Worm (Caenorhabditis elegans): Measurements from ENCODE around the gene Y37D8A.16.
A peak's percentile ranks its signal among the peaks of the same experiment; 100 is the strongest.

Y37D8A.16 gene

ce11 chrIII:12904987-12905541 is 13.4 kb downstream of the Y37D8A.16 start, which contains the start of gene cox-5A (continued):
- peak; percentile 85 for TF ChIP-seq ama-1 (optimal IDR thresholded peaks at IDR 0.05)

- TF ChIP-seq crh-2 (tag; optimal IDR thresholded peaks at IDR 0.05) (no peak), mab-5 (tag; optimal IDR thresholded peaks at IDR 0.05) (peak; percentile 76)
Measured at ce11 chrIII:12904052-12904451, 14.4 kb downstream of the Y37D8A.16 start.

ce11 chrIII:12894207-12894606 is 24.3 kb downstream of the Y37D8A.16 start:
- TF ChIP-seq ceh-82 (tag; optimal IDR thresholded peaks at IDR 0.05): no peak

- TF ChIP-seq skn-1 (tag; optimal IDR thresholded peaks at IDR 0.05) (no peak), unc-55 (GFP tag; optimal IDR thresholded peaks at IDR 0.05) (no peak), sma-3 (GFP tag; optimal IDR thresholded peaks at IDR 0.05) (no peak), unc-39 (tag; optimal IDR thresholded peaks at IDR 0.05) (no peak), sma-9 (GFP tag; optimal IDR thresholded peaks at IDR 0.05) (no peak), sma-9 (tag; optimal IDR thresholded peaks at IDR 0.05) (no peak), lin-11 (tag; optimal IDR thresholded peaks at IDR 0.05) (no peak), nhr-23 (tag; optimal IDR thresholded peaks at IDR 0.05) (no peak), R02D3.7 (tag; optimal IDR thresholded peaks at IDR 0.05) (no peak), nhr-77 (tag; optimal IDR thresholded peaks at IDR 0.05) (no peak)
Measured at ce11 chrIII:12892767-12893166, 25.7 kb downstream of the Y37D8A.16 start.

- TF ChIP-seq Y55F3AM.14 (GFP tag; optimal IDR thresholded peaks at IDR 0.05): no peak
- no peak for TF ChIP-seq alr-1 (tag; optimal IDR thresholded peaks at IDR 0.05)
- no peak for TF ChIP-seq unc-39 (tag; optimal IDR thresholded peaks at IDR 0.05)
- TF ChIP-seq nhr-10 (tag; optimal IDR thresholded peaks at IDR 0.05): no peak
- TF ChIP-seq lin-39 (tag; optimal IDR thresholded peaks at IDR 0.05): no peak
- no peak for TF ChIP-seq unc-62 (GFP tag; optimal IDR thresholded peaks at IDR 0.05)
- TF ChIP-seq ceh-16 (tag; optimal IDR thresholded peaks at IDR 0.05): no peak
- no peak for TF ChIP-seq mdl-1 (tag; optimal IDR thresholded peaks at IDR 0.05)
- TF ChIP-seq aly-2 (tag; optimal IDR thresholded peaks at IDR 0.05): no peak
- no peak for TF ChIP-seq crh-2 (tag; optimal IDR thresholded peaks at IDR 0.05)
- no peak for TF ChIP-seq skn-1 (tag; optimal IDR thresholded peaks at IDR 0.05)
- no peak for TF ChIP-seq ceh-82 (tag; optimal IDR thresholded peaks at IDR 0.05)
- TF ChIP-seq nhr-129 (tag; optimal IDR thresholded peaks at IDR 0.05): no peak
- no peak for TF ChIP-seq gmeb-1 (tag; optimal IDR thresholded peaks at IDR 0.05)
- TF ChIP-seq R02D3.7 (tag; optimal IDR thresholded peaks at IDR 0.05): no peak
- no peak for TF ChIP-seq peb-1 (tag; optimal IDR thresholded peaks at IDR 0.05)
Measured at ce11 chrIII:12891580-12891979, 26.9 kb downstream of the Y37D8A.16 start, which contains the start of the genes Y37D8A.29 and unc-71. Gene Y37D8A.29, minus strand, starts transcription at chrIII:12891680. Gene unc-71, minus strand, starts transcription at chrIII:12891738.

- TF ChIP-seq Y55F3AM.14 (GFP tag; optimal IDR thresholded peaks at IDR 0.05): no peak
- TF ChIP-seq lin-13 (GFP tag; optimal IDR thresholded peaks at IDR 0.05): no peak
Measured at ce11 chrIII:12885153-12885552, 33.3 kb downstream of the Y37D8A.16 start.

ce11 chrIII:12880704-12881103 is 37.8 kb downstream of the Y37D8A.16 start:
- TF ChIP-seq nhr-21 (tag; optimal IDR thresholded peaks at IDR 0.05) (no peak), nhr-12 (tag; optimal IDR thresholded peaks at IDR 0.05) (no peak), C34F6.9 (tag; optimal IDR thresholded peaks at IDR 0.05) (no peak), nhr-10 (tag; optimal IDR thresholded peaks at IDR 0.05) (no peak), zag-1 (tag; optimal IDR thresholded peaks at IDR 0.05) (no peak), unc-39 (tag; optimal IDR thresholded peaks at IDR 0.05) (no peak), egl-27 (tag; optimal IDR thresholded peaks at IDR 0.05) (no peak)

All from whole organism, L2 larva.